Worm (Caenorhabditis elegans) whole organism, L1 larva: ENCODE data around the gene F46B6.12.

ENCODE experiments used
- C34B4.2 ChIP-seq: sonication (generic microtip); optimal IDR thresholded peaks from 2 replicates; lab custom pipeline; 2017; ENCODE audit warnings: mild to moderate bottlenecking, missing genetic modification characterization, missing compliant biosample characterization
- Y116A8C.19 ChIP-seq: sonication (generic microtip); optimal IDR thresholded peaks from 2 replicates; lab custom pipeline; 2016; ENCODE audit warnings: missing compliant biosample characterization, missing genetic modification characterization, borderline replicate concordance
- aly-2 ChIP-seq: fragments of 150-350 bp; optimal IDR thresholded peaks from 2 replicates; lab custom pipeline; 2014; ENCODE audit warnings: missing biosample characterization, missing genetic modification characterization
- ama-1 ChIP-seq: fragments of 150-350 bp; optimal IDR thresholded peaks from 2 replicates; lab custom pipeline; 2014
- blmp-1 ChIP-seq: fragments of 150-350 bp; optimal IDR thresholded peaks from 2 replicates; lab custom pipeline; 2014; ENCODE audit warnings: missing biosample characterization, missing genetic modification characterization
- ceh-8 ChIP-seq: fragments of 200-800 bp; sonication (Bioruptor generic); optimal IDR thresholded peaks from 2 replicates; lab custom pipeline; 2018; ENCODE audit warnings: mild to moderate bottlenecking, missing genetic modification characterization, moderate library complexity, missing compliant biosample characterization
- ceh-88 ChIP-seq: fragments of 200-800 bp; sonication (Bioruptor generic); IDR thresholded peaks from 2 replicates; pipeline ENCODE4 v1.3.6; 2022; ENCODE audit warnings: missing genetic modification characterization, missing compliant biosample characterization
- ces-1 ChIP-seq: fragments of 150-350 bp; optimal IDR thresholded peaks from 2 replicates; lab custom pipeline; 2014; ENCODE audit warnings: missing biosample characterization, missing genetic modification reagents, missing genetic modification characterization
- dsc-1 ChIP-seq: sonication (generic microtip); optimal IDR thresholded peaks from 2 replicates; lab custom pipeline; 2016; ENCODE audit warnings: mild to moderate bottlenecking, missing genetic modification characterization, missing compliant biosample characterization
- efl-1 ChIP-seq, 4 experiments: fragments of 150-350 bp; optimal IDR thresholded peaks in 3 of 4; peaks in 1 of 4; 1 replicate in 1 of 4; 2 replicates in 3 of 4; lab custom pipeline; 2014; ENCODE audit warnings: missing biosample characterization in 2 of 4, missing genetic modification characterization in 2 of 4, missing genetic modification reagents in 2 of 4
- efl-3 ChIP-seq: fragments of 200-800 bp; sonication (Bioruptor generic); optimal IDR thresholded peaks from 2 replicates; lab custom pipeline; 2018; ENCODE audit warnings: mild to moderate bottlenecking, missing genetic modification characterization, missing compliant biosample characterization
- elt-3 ChIP-seq, 6 experiments: fragments of 150-350 bp in 1 of 6; sonication (generic microtip); optimal IDR thresholded peaks; 2 replicates each; lab custom pipeline; 2017 to 2018; ENCODE audit warnings: missing biosample characterization in 6 of 6, missing genetic modification characterization in 6 of 6, inconsistent platforms in 1 of 6
- fkh-10 ChIP-seq: sonication (generic microtip); optimal IDR thresholded peaks from 2 replicates; lab custom pipeline; 2017; ENCODE audit warnings: missing biosample characterization, missing genetic modification reagents, missing genetic modification characterization
- hlh-17 ChIP-seq: fragments of 200-800 bp; sonication (Bioruptor generic); optimal IDR thresholded peaks from 2 replicates; lab custom pipeline; 2018; ENCODE audit warnings: missing genetic modification characterization, mild to moderate bottlenecking, missing compliant biosample characterization, moderate library complexity, borderline replicate concordance
- irx-1 ChIP-seq: sonication (generic microtip); optimal IDR thresholded peaks from 2 replicates; lab custom pipeline; 2016; ENCODE audit warnings: missing genetic modification characterization, missing compliant biosample characterization
- isw-1 ChIP-seq: fragments of 200-800 bp; sonication (Bioruptor generic); IDR thresholded peaks from 2 replicates; pipeline ENCODE4 v1.3.6; 2022; ENCODE audit warnings: missing genetic modification characterization, missing compliant biosample characterization
- lin-39 ChIP-seq: fragments of 150-350 bp; optimal IDR thresholded peaks from 2 replicates; lab custom pipeline; 2014; ENCODE audit warnings: missing biosample characterization, missing genetic modification reagents, missing genetic modification characterization
- lir-3 ChIP-seq: sonication (generic microtip); optimal IDR thresholded peaks from 2 replicates; lab custom pipeline; 2016; ENCODE audit warnings: mild to moderate bottlenecking, missing genetic modification characterization, moderate library complexity, missing compliant biosample characterization; ENCODE audit not compliant: poor library complexity
- mab-9 ChIP-seq: fragments of 200-800 bp; sonication (Bioruptor generic); IDR thresholded peaks from 2 replicates; pipeline ENCODE4 v1.3.6; 2022; ENCODE audit warnings: missing genetic modification reagents, missing genetic modification characterization, missing compliant biosample characterization
- mdl-1 ChIP-seq, 2 experiments: fragments of 150-350 bp; optimal IDR thresholded peaks; 2 replicates each; lab custom pipeline; 2014 to 2017; ENCODE audit warnings: missing biosample characterization in 2 of 2, missing genetic modification characterization in 2 of 2, inconsistent platforms in 1 of 2
- mef-2 ChIP-seq: fragments of 150-350 bp; optimal IDR thresholded peaks from 2 replicates; lab custom pipeline; 2014; ENCODE audit warnings: missing biosample characterization, missing genetic modification characterization
- mep-1 ChIP-seq: fragments of 150-350 bp; optimal IDR thresholded peaks from 2 replicates; lab custom pipeline; 2014; ENCODE audit warnings: missing biosample characterization, missing genetic modification characterization
- nhr-12 ChIP-seq: sonication (generic microtip); optimal IDR thresholded peaks from 2 replicates; lab custom pipeline; 2017; ENCODE audit warnings: missing biosample characterization, missing genetic modification characterization
- nhr-19 ChIP-seq: fragments of 200-800 bp; sonication (Bioruptor generic); conservative IDR thresholded peaks from 2 replicates; pipeline ENCODE4 v1.3.6; 2022; ENCODE audit warnings: missing genetic modification characterization, missing compliant biosample characterization
- nhr-237 ChIP-seq: fragments of 150-350 bp; optimal IDR thresholded peaks from 2 replicates; lab custom pipeline; 2014; ENCODE audit warnings: missing biosample characterization, missing genetic modification characterization
- nhr-28 ChIP-seq: fragments of 150-350 bp; optimal IDR thresholded peaks from 2 replicates; lab custom pipeline; 2014; ENCODE audit warnings: missing biosample characterization, missing genetic modification characterization
- nhr-47 ChIP-seq: sonication (generic microtip); optimal IDR thresholded peaks from 2 replicates; lab custom pipeline; 2016; ENCODE audit warnings: mild to moderate bottlenecking, missing genetic modification characterization, moderate library complexity, missing compliant biosample characterization
- nhr-76 ChIP-seq: sonication (generic microtip); optimal IDR thresholded peaks from 2 replicates; lab custom pipeline; 2017; ENCODE audit warnings: missing biosample characterization, missing genetic modification characterization
- pag-3 ChIP-seq: sonication (generic microtip); optimal IDR thresholded peaks from 2 replicates; lab custom pipeline; 2017; ENCODE audit warnings: missing genetic modification characterization, mild to moderate bottlenecking, missing compliant biosample characterization, antibody characterized with exemption, borderline replicate concordance; ENCODE audit not compliant: insufficient read depth
- pax-3 ChIP-seq: fragments of 200-800 bp; sonication (Bioruptor generic); optimal IDR thresholded peaks from 2 replicates; lab custom pipeline; 2018; ENCODE audit warnings: mild to moderate bottlenecking, missing genetic modification characterization, moderate library complexity, missing compliant biosample characterization
- pqm-1 ChIP-seq: sonication (generic microtip); optimal IDR thresholded peaks from 3 replicates; lab custom pipeline; 2017; ENCODE audit warnings: missing biosample characterization, missing genetic modification characterization
- rnt-1 ChIP-seq: sonication (generic microtip); optimal IDR thresholded peaks from 2 replicates; lab custom pipeline; 2016; ENCODE audit warnings: mild to moderate bottlenecking, missing genetic modification characterization, moderate library complexity, missing compliant biosample characterization
- skn-1 ChIP-seq: fragments of 150-350 bp; optimal IDR thresholded peaks from 2 replicates; lab custom pipeline; 2014; ENCODE audit warnings: missing biosample characterization, missing genetic modification characterization
- sox-4 ChIP-seq: sonication (generic microtip); optimal IDR thresholded peaks from 2 replicates; lab custom pipeline; 2016; ENCODE audit warnings: missing genetic modification characterization, missing compliant biosample characterization
- sup-37 ChIP-seq: fragments of 200-800 bp; sonication (Bioruptor generic); optimal IDR thresholded peaks from 2 replicates; lab custom pipeline; 2018; ENCODE audit warnings: mild to moderate bottlenecking, missing genetic modification characterization, missing compliant biosample characterization
- tbx-2 ChIP-seq: sonication (generic microtip); optimal IDR thresholded peaks from 2 replicates; lab custom pipeline; 2016; ENCODE audit warnings: missing genetic modification characterization, missing compliant biosample characterization
- tlp-1 ChIP-seq: fragments of 150-350 bp; optimal IDR thresholded peaks from 2 replicates; lab custom pipeline; 2014; ENCODE audit warnings: missing biosample characterization, missing genetic modification characterization
- unc-30 ChIP-seq: sonication (generic microtip); optimal IDR thresholded peaks from 2 replicates; lab custom pipeline; 2017; ENCODE audit warnings: missing biosample characterization, missing genetic modification characterization
- unc-62 ChIP-seq: fragments of 150-350 bp; optimal IDR thresholded peaks from 2 replicates; lab custom pipeline; 2014; ENCODE audit warnings: missing biosample characterization, missing genetic modification reagents, missing genetic modification characterization
- unc-86 ChIP-seq: sonication (generic microtip); optimal IDR thresholded peaks from 2 replicates; lab custom pipeline; 2016; ENCODE audit warnings: missing genetic modification characterization, missing compliant biosample characterization
- ztf-4 ChIP-seq: fragments of 150-350 bp; optimal IDR thresholded peaks from 2 replicates; lab custom pipeline; 2014; ENCODE audit warnings: missing biosample characterization, missing genetic modification characterization

Gene F46B6.12

ce11 chrV:9782045-9782444, 6.4 kb upstream of the F46B6.12 start:
- TF ChIP-seq rnt-1 (tag; lab: Kevin White, UChicago) (no peak), dsc-1 (tag; lab: Kevin White, UChicago) (no peak), unc-86 (tag; lab: Kevin White, UChicago) (no peak), Y116A8C.19 (tag; lab: Kevin White, UChicago) (no peak), nhr-237 (tag; lab: Kevin White, UChicago) (no peak), ceh-88 (GFP tag; lab: Robert Waterston, UW) (no peak), isw-1 (GFP tag; lab: Robert Waterston, UW) (no peak), tlp-1 (tag; lab: Kevin White, UChicago) (no peak), nhr-12 (no peak), pqm-1 (tag; lab: Kevin White, UChicago) (no peak), mef-2 (tag; lab: Kevin White, UChicago) (no peak), elt-3 (tag; optimal IDR thresholded peaks at IDR 0.05; lab: Kevin White, UChicago) (no peak), ces-1 (GFP tag; lab: Kevin White, UChicago) (no peak), tbx-2 (tag; lab: Kevin White, UChicago) (no peak), efl-1 (optimal IDR thresholded peaks at IDR 0.05; lab: Kevin White, UChicago) (no peak), efl-1 (GFP tag; optimal IDR thresholded peaks at IDR 0.05 in 1 of 2; lab: Kevin White, UChicago) (no peak)
- TF ChIP-seq, all 84 proteins: peak for 0

- TF ChIP-seq nhr-28 (tag; lab: Kevin White, UChicago) (no peak), efl-3 (GFP tag; lab: Kevin White, UChicago) (no peak), mab-9 (GFP tag; lab: Robert Waterston, UW) (no peak), lin-39 (tag; lab: Kevin White, UChicago) (no peak), mdl-1 (tag; optimal IDR thresholded peaks at IDR 0.05; lab: Kevin White, UChicago) (no peak), nhr-237 (tag; lab: Kevin White, UChicago) (no peak), ama-1 (lab: Kevin White, UChicago) (no peak), mep-1 (tag; lab: Kevin White, UChicago) (no peak), nhr-19 (no peak), nhr-76 (tag; lab: Kevin White, UChicago) (no peak), sup-37 (GFP tag; lab: Kevin White, UChicago) (no peak), aly-2 (tag; lab: Kevin White, UChicago) (no peak), blmp-1 (tag; lab: Kevin White, UChicago) (no peak), unc-62 (no peak)
Measured at ce11 chrV:9779418-9779817, 3.8 kb upstream of the F46B6.12 start, which contains the start of gene F46B6.4. Gene F46B6.4 (minus strand): TSS chrV:9779518.

ce11 chrV:9777645-9778044, 2.0 kb upstream of the F46B6.12 start, which contains the start of gene smg-4:
Gene smg-4 (minus strand): TSS chrV:9777745.
- TF ChIP-seq irx-1 (no peak), ama-1 (lab: Kevin White, UChicago) (no peak), ztf-4 (tag; lab: Kevin White, UChicago) (no peak)

ce11 chrV:9771970-9772369, 3.7 kb downstream of the F46B6.12 start, which contains the start of gene F46B6.2:
Gene F46B6.2 (plus strand): TSS chrV:9772285.
- TF ChIP-seq ceh-88 (GFP tag; lab: Robert Waterston, UW), result no peak
- peak; percentile 99 for TF ChIP-seq ces-1 (GFP tag; lab: Kevin White, UChicago)
- TF ChIP-seq nhr-19, result no peak
- no peak for TF ChIP-seq isw-1 (GFP tag; lab: Robert Waterston, UW)
- TF ChIP-seq sox-4 (tag; lab: Kevin White, UChicago), result no peak
- TF ChIP-seq lir-3 (tag; lab: Kevin White, UChicago), result no peak
- TF ChIP-seq C34B4.2, result no peak
- TF ChIP-seq fkh-10 (GFP tag; lab: Kevin White, UChicago), result peak; percentile 56
- no peak for TF ChIP-seq pax-3 (tag; lab: Kevin White, UChicago)
- TF ChIP-seq nhr-47 (tag; lab: Kevin White, UChicago), result no peak
- no peak for TF ChIP-seq pag-3
- no peak for TF ChIP-seq unc-30 (tag; lab: Kevin White, UChicago)
- TF ChIP-seq hlh-17 (GFP tag; lab: Kevin White, UChicago), result no peak
- no peak for TF ChIP-seq ceh-8 (GFP tag; lab: Kevin White, UChicago)
- TF ChIP-seq blmp-1 (tag; lab: Kevin White, UChicago), result no peak
- no peak for TF ChIP-seq skn-1 (tag; lab: Kevin White, UChicago)
